Comparison of ENCODE assay signal across 1 fruit fly cellular context in genomic region chr3R:7108589-7109312, dm6.
A peak's percentile ranks its signal among the peaks of the same experiment; 100 is the strongest.
TF ChIP-seq lines count a peak whose summit lies in the region.

No protein-coding gene starts in this region.

TF ChIP-seq in whole organism, embryonic, 481 proteins besides CTCF, POLR2A, EP300 and RAD21 (continued from another document and continues in another):
- TF ChIP-seq D19A (tag; optimal IDR thresholded peaks at IDR 0.05; lab: Kevin White, UChicago) (peak; percentile 96), CG15073 (GFP tag; optimal IDR thresholded peaks at IDR 0.05; lab: Kevin White, UChicago) (peak; percentile 80), CG12236 (GFP tag; optimal IDR thresholded peaks at IDR 0.05; lab: Kevin White, UChicago) (peak; percentile 95), corto (GFP tag; optimal IDR thresholded peaks at IDR 0.05; lab: Kevin White, UChicago) (peak; percentile 43), NfI (GFP tag; optimal IDR thresholded peaks at IDR 0.05; lab: Kevin White, UChicago) (peak; percentile 80), CG32767 (GFP tag; IDR thresholded peaks at IDR 0.05; lab: Robert Waterston, UW) (no peak), Vsx1 (GFP tag; optimal IDR thresholded peaks at IDR 0.05; lab: Kevin White, UChicago) (peak; percentile 70), CG18599 (GFP tag; optimal IDR thresholded peaks at IDR 0.05; lab: Kevin White, UChicago) (peak; percentile 86), org-1 (GFP tag; optimal IDR thresholded peaks at IDR 0.05; lab: Kevin White, UChicago) (peak; percentile 87), CG9609 (GFP tag; optimal IDR thresholded peaks at IDR 0.05; lab: Kevin White, UChicago) (peak; percentile 87), dimm (GFP tag; IDR thresholded peaks at IDR 0.05; lab: Robert Waterston, UW) (no peak), sc (optimal IDR thresholded peaks at IDR 0.05; lab: Kevin White, UChicago) (no peak), sc (GFP tag; optimal IDR thresholded peaks at IDR 0.05; lab: Kevin White, UChicago) (peak; percentile 96), HLH54F (GFP tag; optimal IDR thresholded peaks at IDR 0.05; lab: Kevin White, UChicago) (peak; percentile 49), peb (GFP tag; IDR thresholded peaks at IDR 0.05; lab: Robert Waterston, UW) (no peak), amos (GFP tag; IDR thresholded peaks at IDR 0.05; lab: Robert Waterston, UW; ENCODE audit: partially characterized antibody) (no peak), ind (GFP tag; optimal IDR thresholded peaks at IDR 0.05; lab: Kevin White, UChicago) (peak; percentile 87), prd (optimal IDR thresholded peaks at IDR 0.05; lab: Kevin White, UChicago) (no peak), prd (GFP tag; IDR thresholded peaks at IDR 0.05; lab: Robert Waterston, UW) (no peak), CG14050 (GFP tag; IDR thresholded peaks at IDR 0.05; lab: Robert Waterston, UW) (no peak), Myb (GFP tag; optimal IDR thresholded peaks at IDR 0.05; lab: Kevin White, UChicago) (peak; percentile 43), wek (GFP tag; optimal IDR thresholded peaks at IDR 0.05; lab: Kevin White, UChicago) (peak; percentile 58), CG6689 (GFP tag; IDR thresholded peaks at IDR 0.05; lab: Robert Waterston, UW) (no peak), CG32532 (GFP tag; IDR thresholded peaks at IDR 0.05; lab: Robert Waterston, UW) (no peak), CG2678 (tag; optimal IDR thresholded peaks at IDR 0.05; lab: Kevin White, UChicago) (peak; percentile 96), so (GFP tag; IDR thresholded peaks at IDR 0.05; lab: Robert Waterston, UW) (no peak), ase (GFP tag; IDR thresholded peaks at IDR 0.05; lab: Robert Waterston, UW) (no peak), CG4854 (GFP tag; optimal IDR thresholded peaks at IDR 0.05; lab: Kevin White, UChicago) (peak; percentile 81), CG7963 (GFP tag; IDR thresholded peaks at IDR 0.05; lab: Robert Waterston, UW; ENCODE audit: partially characterized antibody) (no peak), CG10321 (GFP tag; IDR thresholded peaks at IDR 0.05; lab: Robert Waterston, UW) (no peak), psq (GFP tag; optimal IDR thresholded peaks at IDR 0.05; lab: Kevin White, UChicago) (peak; percentile 81), zf30C (GFP tag; optimal IDR thresholded peaks at IDR 0.05; lab: Kevin White, UChicago) (peak; percentile 98), CG17612 (GFP tag; IDR thresholded peaks at IDR 0.05; lab: Robert Waterston, UW) (no peak), fru (optimal IDR thresholded peaks at IDR 0.05; lab: Kevin White, UChicago) (no peak), E2f2 (GFP tag; IDR thresholded peaks at IDR 0.05; lab: Robert Waterston, UW) (no peak), tll (GFP tag; optimal IDR thresholded peaks at IDR 0.05; lab: Kevin White, UChicago) (peak in 1 of 2 experiments; percentile 76), Antp (GFP tag; optimal IDR thresholded peaks at IDR 0.05; lab: Kevin White, UChicago) (peak; percentile 71), Nf-YB (GFP tag; optimal IDR thresholded peaks at IDR 0.05; lab: Kevin White, UChicago) (peak; percentile 86), hkb (optimal IDR thresholded peaks at IDR 0.05; lab: Kevin White, UChicago) (no peak), hkb (GFP tag; IDR thresholded peaks at IDR 0.05; lab: Robert Waterston, UW) (no peak), Gsc (GFP tag; IDR thresholded peaks at IDR 0.05; lab: Robert Waterston, UW) (no peak), odd (GFP tag; optimal IDR thresholded peaks at IDR 0.05; lab: Kevin White, UChicago) (peak; percentile 86), Med (GFP tag; lab: Kevin White, UChicago) (peak; percentile 91), Atf6 (GFP tag; IDR thresholded peaks at IDR 0.05; lab: Robert Waterston, UW) (no peak), tup (GFP tag; optimal IDR thresholded peaks at IDR 0.05; lab: Kevin White, UChicago) (peak; percentile 63), ara (GFP tag; IDR thresholded peaks at IDR 0.05; lab: Robert Waterston, UW) (no peak), p53 (GFP tag; optimal IDR thresholded peaks at IDR 0.05; lab: Kevin White, UChicago) (peak; percentile 4), MESR4 (GFP tag; optimal IDR thresholded peaks at IDR 0.05; lab: Kevin White, UChicago) (peak; percentile 24), ab (GFP tag; optimal IDR thresholded peaks at IDR 0.05; lab: Kevin White, UChicago) (peak; percentile 74), yki (optimal IDR thresholded peaks at IDR 0.05; lab: Kevin White, UChicago) (no peak), CG14441 (GFP tag; IDR thresholded peaks at IDR 0.05; lab: Robert Waterston, UW) (no peak), Ets97D (GFP tag; optimal IDR thresholded peaks at IDR 0.05; lab: Kevin White, UChicago) (peak; percentile 66), zen2 (GFP tag; IDR thresholded peaks at IDR 0.05; lab: Robert Waterston, UW; ENCODE audit: partially characterized antibody) (no peak), chn (GFP tag; optimal IDR thresholded peaks at IDR 0.05; lab: Kevin White, UChicago) (peak; percentile 95), CG2129 (GFP tag; IDR thresholded peaks at IDR 0.05; lab: Robert Waterston, UW; ENCODE audit: partially characterized antibody) (no peak), BtbVII (GFP tag; optimal IDR thresholded peaks at IDR 0.05; lab: Kevin White, UChicago) (peak; percentile 60), bowl (GFP tag; IDR thresholded peaks at IDR 0.05; lab: Robert Waterston, UW) (no peak), Tbp (GFP tag; optimal IDR thresholded peaks at IDR 0.05; lab: Kevin White, UChicago) (no peak), Hr78 (GFP tag; optimal IDR thresholded peaks at IDR 0.05; lab: Kevin White, UChicago) (peak in 1 of 2 experiments; percentile 92), twi (tag; optimal IDR thresholded peaks at IDR 0.05; lab: Kevin White, UChicago) (peak; percentile 96), B-H1 (GFP tag; IDR thresholded peaks at IDR 0.05; lab: Robert Waterston, UW) (no peak), Sry-δ (GFP tag; optimal IDR thresholded peaks at IDR 0.05; lab: Kevin White, UChicago) (peak; percentile 57), CG10274 (GFP tag; optimal IDR thresholded peaks at IDR 0.05; lab: Kevin White, UChicago) (peak; percentile 40), hth (optimal IDR thresholded peaks at IDR 0.05; lab: Kevin White, UChicago) (no peak), gce (GFP tag; IDR thresholded peaks at IDR 0.05; lab: Robert Waterston, UW) (no peak), CG14667 (GFP tag; IDR thresholded peaks at IDR 0.05; lab: Robert Waterston, UW) (no peak), CG4617 (GFP tag; optimal IDR thresholded peaks at IDR 0.05; lab: Kevin White, UChicago; ENCODE audit: borderline replicate concordance) (peak; percentile 91), CG1529 (GFP tag; optimal IDR thresholded peaks at IDR 0.05; lab: Kevin White, UChicago) (peak; percentile 97), CG3281 (GFP tag; optimal IDR thresholded peaks at IDR 0.05; lab: Kevin White, UChicago) (peak; percentile 64), Ssrp (tag; optimal IDR thresholded peaks at IDR 0.05; lab: Kevin White, UChicago) (peak; percentile 98), CG6683 (GFP tag; optimal IDR thresholded peaks at IDR 0.05; lab: Kevin White, UChicago) (peak; percentile 63), Dp (GFP tag; optimal IDR thresholded peaks at IDR 0.05; lab: Kevin White, UChicago) (no peak), CG18476 (GFP tag; optimal IDR thresholded peaks at IDR 0.05; lab: Kevin White, UChicago) (peak; percentile 91), H2.0 (GFP tag; IDR thresholded peaks at IDR 0.05; lab: Robert Waterston, UW) (no peak), CG7928 (GFP tag; optimal IDR thresholded peaks at IDR 0.05; lab: Kevin White, UChicago) (peak; percentile 11), CG7372 (GFP tag; IDR thresholded peaks at IDR 0.05; lab: Robert Waterston, UW) (no peak), Abd-B (GFP tag; optimal IDR thresholded peaks at IDR 0.05; lab: Kevin White, UChicago) (peak; percentile 92), CG10543 (GFP tag; optimal IDR thresholded peaks at IDR 0.05; lab: Kevin White, UChicago) (no peak), bsh (GFP tag; optimal IDR thresholded peaks at IDR 0.05; lab: Kevin White, UChicago) (peak; percentile 90 to 99), Rfx (GFP tag; IDR thresholded peaks at IDR 0.05; lab: Robert Waterston, UW) (no peak), CG3838 (GFP tag; optimal IDR thresholded peaks at IDR 0.05; lab: Kevin White, UChicago) (peak; percentile 86), CG5180 (GFP tag; optimal IDR thresholded peaks at IDR 0.05; lab: Kevin White, UChicago) (peak; percentile 86), Six4 (GFP tag; optimal IDR thresholded peaks at IDR 0.05; lab: Kevin White, UChicago) (peak; percentile 96), Mad (GFP tag; optimal IDR thresholded peaks at IDR 0.05; lab: Kevin White, UChicago) (peak; percentile 90), row (GFP tag; IDR thresholded peaks at IDR 0.05; lab: Robert Waterston, UW) (no peak), CG10431 (GFP tag; optimal IDR thresholded peaks at IDR 0.05; lab: Kevin White, UChicago) (peak; percentile 97), CG8478 (optimal IDR thresholded peaks at IDR 0.05; lab: Kevin White, UChicago) (no peak), CG17328 (GFP tag; IDR thresholded peaks at IDR 0.05; lab: Robert Waterston, UW) (no peak), Dip3 (GFP tag; optimal IDR thresholded peaks at IDR 0.05; lab: Kevin White, UChicago) (peak; percentile 44), emc (GFP tag; optimal IDR thresholded peaks at IDR 0.05; lab: Kevin White, UChicago) (no peak), CG15514 (GFP tag; optimal IDR thresholded peaks at IDR 0.05; lab: Kevin White, UChicago) (peak; percentile 44), CG8944 (GFP tag; optimal IDR thresholded peaks at IDR 0.05; lab: Kevin White, UChicago) (peak; percentile 90), h (optimal IDR thresholded peaks at IDR 0.05; lab: Kevin White, UChicago) (no peak), maf-S (GFP tag; optimal IDR thresholded peaks at IDR 0.05; lab: Kevin White, UChicago) (peak; percentile 72), Lim3 (GFP tag; IDR thresholded peaks at IDR 0.05; lab: Robert Waterston, UW) (no peak), CG10654 (GFP tag; optimal IDR thresholded peaks at IDR 0.05; lab: Kevin White, UChicago) (peak; percentile 94), CG13894 (tag; optimal IDR thresholded peaks at IDR 0.05; lab: Kevin White, UChicago) (no peak), HLH3B (GFP tag; IDR thresholded peaks at IDR 0.05; lab: Robert Waterston, UW) (no peak), lola (GFP tag; optimal IDR thresholded peaks at IDR 0.05; lab: Kevin White, UChicago) (peak in 1 of 3 experiments; percentile 99), disco-r (GFP tag; optimal IDR thresholded peaks at IDR 0.05; lab: Kevin White, UChicago) (peak; percentile 64), her (GFP tag; optimal IDR thresholded peaks at IDR 0.05; lab: Kevin White, UChicago) (peak; percentile 38), nerfin-1 (tag; optimal IDR thresholded peaks at IDR 0.05; lab: Kevin White, UChicago) (peak; percentile 97), CG15601 (tag; optimal IDR thresholded peaks at IDR 0.05; lab: Kevin White, UChicago) (peak; percentile 98), E2f1 (GFP tag; IDR thresholded peaks at IDR 0.05; lab: Robert Waterston, UW) (no peak), Doc3 (GFP tag; IDR thresholded peaks at IDR 0.05; lab: Robert Waterston, UW; ENCODE audit: partially characterized antibody) (no peak), phol (tag; optimal IDR thresholded peaks at IDR 0.05; lab: Kevin White, UChicago) (peak; percentile 98), CG9797 (GFP tag; optimal IDR thresholded peaks at IDR 0.05; lab: Kevin White, UChicago) (peak; percentile 30), CG4730 (GFP tag; IDR thresholded peaks at IDR 0.05; lab: Robert Waterston, UW) (no peak), ci (GFP tag; IDR thresholded peaks at IDR 0.05; lab: Robert Waterston, UW) (no peak), CG11093 (GFP tag; IDR thresholded peaks at IDR 0.05; lab: Robert Waterston, UW) (peak; percentile 94), Sox102F (GFP tag; optimal IDR thresholded peaks at IDR 0.05; lab: Kevin White, UChicago) (peak; percentile 99), CG18619 (GFP tag; optimal IDR thresholded peaks at IDR 0.05; lab: Kevin White, UChicago) (peak; percentile 87), Nf-YC (tag; optimal IDR thresholded peaks at IDR 0.05; lab: Kevin White, UChicago) (peak; percentile 65), CG6765 (GFP tag; optimal IDR thresholded peaks at IDR 0.05; lab: Kevin White, UChicago) (no peak), CG16779 (GFP tag; IDR thresholded peaks at IDR 0.05; lab: Robert Waterston, UW) (no peak), CG11456 (GFP tag; IDR thresholded peaks at IDR 0.05; lab: Robert Waterston, UW) (no peak), CHES-1-like (GFP tag; optimal IDR thresholded peaks at IDR 0.05; lab: Kevin White, UChicago) (peak; percentile 78), ash1 (GFP tag; optimal IDR thresholded peaks at IDR 0.05; lab: Kevin White, UChicago) (no peak), CG14965 (GFP tag; optimal IDR thresholded peaks at IDR 0.05; lab: Kevin White, UChicago; ENCODE audit: borderline replicate concordance) (peak; percentile 45), CG7745 (tag; optimal IDR thresholded peaks at IDR 0.05; lab: Kevin White, UChicago) (peak; percentile 72), CG13624 (GFP tag; optimal IDR thresholded peaks at IDR 0.05; lab: Kevin White, UChicago) (peak; percentile 78), CG7987 (GFP tag; optimal IDR thresholded peaks at IDR 0.05; lab: Kevin White, UChicago) (no peak), Hr3 (GFP tag; optimal IDR thresholded peaks at IDR 0.05; lab: Kevin White, UChicago) (peak; percentile 96), CG6854 (GFP tag; optimal IDR thresholded peaks at IDR 0.05; lab: Kevin White, UChicago) (peak; percentile 60), lab (GFP tag; optimal IDR thresholded peaks at IDR 0.05; lab: Kevin White, UChicago) (peak; percentile 85), CG34376 (GFP tag; optimal IDR thresholded peaks at IDR 0.05; lab: Kevin White, UChicago) (peak; percentile 5), CG6175 (GFP tag; IDR thresholded peaks at IDR 0.05; lab: Robert Waterston, UW) (no peak), vnd (GFP tag; IDR thresholded peaks at IDR 0.05; lab: Robert Waterston, UW; ENCODE audit: partially characterized antibody) (no peak), CG33213 (GFP tag; optimal IDR thresholded peaks at IDR 0.05; lab: Kevin White, UChicago) (peak; percentile 85), CG11398 (GFP tag; optimal IDR thresholded peaks at IDR 0.05; lab: Kevin White, UChicago) (peak; percentile 91), stwl (tag; optimal IDR thresholded peaks at IDR 0.05; lab: Kevin White, UChicago) (peak; percentile 76), CG10959 (GFP tag; IDR thresholded peaks at IDR 0.05; lab: Robert Waterston, UW) (no peak), Eip74EF (GFP tag; optimal IDR thresholded peaks at IDR 0.05; lab: Kevin White, UChicago) (peak in 1 of 2 experiments; percentile 96), CG3995 (GFP tag; optimal IDR thresholded peaks at IDR 0.05; lab: Kevin White, UChicago) (no peak), CG2199 (GFP tag; IDR thresholded peaks at IDR 0.05; lab: Robert Waterston, UW) (no peak), hb (GFP tag; IDR thresholded peaks at IDR 0.05; lab: Robert Waterston, UW; ENCODE audit: partially characterized antibody) (no peak)
